Fruit fly (Drosophila melanogaster) whole organism, embryonic: Measurements from ENCODE around the gene Gr5a.

Source experiments
- CG7372 ChIP-seq: fragments of 200-800 bp; sonication (Bioruptor generic); IDR thresholded peaks from 2 replicates; pipeline ENCODE4 v1.3.6; 2022; ENCODE audit warnings: missing biosample characterization, missing genetic modification characterization
- Dll ChIP-seq: fragments of 200-800 bp; sonication (Bioruptor generic); IDR thresholded peaks from 4 replicates; pipeline ENCODE4 v1.3.6; 2022; ENCODE audit warnings: missing biosample characterization, missing genetic modification characterization; ENCODE audit not compliant: partially characterized antibody
- Ets97D ChIP-seq: fragments of 200-800 bp; sonication (Bioruptor generic); optimal IDR thresholded peaks from 3 replicates; lab custom pipeline; 2016; ENCODE audit warnings: missing biosample characterization, missing genetic modification characterization
- lov ChIP-seq, 2 experiments: fragments of 200-800 bp in 1 of 2; fragments of >200 bp in 1 of 2; sonication (Bioruptor generic) in 1 of 2; IDR thresholded peaks in 1 of 2; optimal IDR thresholded peaks in 1 of 2; 2 replicates in 1 of 2; 3 replicates in 1 of 2; pipeline versions ENCODE4 v1.3.6 to Lab custom; 2017 to 2022; ENCODE audit warnings: missing biosample characterization in 1 of 2, missing genetic modification characterization in 1 of 2
- pzg ChIP-seq: fragments of 200-800 bp; sonication (Bioruptor generic); optimal IDR thresholded peaks from 3 replicates; lab custom pipeline; 2018; ENCODE audit warnings: missing biosample characterization, mild to moderate bottlenecking, missing genetic modification characterization, moderate library complexity
- row ChIP-seq: fragments of 200-800 bp; sonication (Bioruptor generic); IDR thresholded peaks from 3 replicates; pipeline ENCODE4 v1.3.6; 2022; ENCODE audit warnings: missing biosample characterization, missing genetic modification characterization

dm6 chrX:5634714-5635113 is 45.7 kb upstream of the Gr5a start:
- TF ChIP-seq CG7372 (no peak), Dll (GFP tag; lab: Robert Waterston, UW) (no peak), row (GFP tag; lab: Robert Waterston, UW) (no peak), pzg (GFP tag; lab: Kevin White, UChicago) (no peak), Ets97D (GFP tag; lab: Kevin White, UChicago) (no peak), lov (optimal IDR thresholded peaks at IDR 0.05; lab: Kevin White, UChicago) (no peak), lov (GFP tag; IDR thresholded peaks at IDR 0.05; lab: Robert Waterston, UW) (no peak)
